Fruit fly (Drosophila melanogaster) whole organism, prepupa: ENCODE data around the gene CG11309.

Experiments
- CG7368 ChIP-seq: fragments of 200-800 bp; sonication (Bioruptor generic); optimal IDR thresholded peaks from 3 replicates; lab custom pipeline; 2016; ENCODE audit warnings: missing biosample characterization, missing genetic modification characterization
- Ets21C ChIP-seq: fragments of 200-800 bp; sonication (Bioruptor generic); optimal IDR thresholded peaks from 3 replicates; lab custom pipeline; 2016; ENCODE audit warnings: missing biosample characterization, missing genetic modification characterization
- Sox15 ChIP-seq: fragments of 200-800 bp; sonication (Bioruptor generic); optimal IDR thresholded peaks from 3 replicates; lab custom pipeline; 2016; ENCODE audit warnings: missing biosample characterization, missing genetic modification characterization
- cyc ChIP-seq: fragments of 200-800 bp; sonication (Bioruptor generic); optimal IDR thresholded peaks from 3 replicates; lab custom pipeline; 2016; ENCODE audit warnings: missing biosample characterization, missing genetic modification characterization

- no peak for TF ChIP-seq Sox15 (GFP tag; lab: Kevin White, UChicago)
- no peak for TF ChIP-seq Ets21C (GFP tag; lab: Kevin White, UChicago)
- peak; percentile 38 for TF ChIP-seq CG7368 (GFP tag; lab: Kevin White, UChicago)
- TF ChIP-seq cyc (GFP tag; lab: Kevin White, UChicago) = peak; percentile 41
Observed at dm6 chr3L:21279876-21280566, 24.4 kb downstream of the CG11309 start, which contains the start of gene AcCoAS.
